Fruit fly (Drosophila melanogaster) whole organism, embryonic: ENCODE data around the gene Enoph.

Experiments
- Atf-2 ChIP-seq: fragments of 200-800 bp; sonication (Bioruptor generic); optimal IDR thresholded peaks from 2 replicates; lab custom pipeline; 2016; ENCODE audit warnings: missing biosample characterization, missing genetic modification characterization
- Atf6 ChIP-seq: fragments of 200-800 bp; sonication (Bioruptor generic); IDR thresholded peaks from 2 replicates; pipeline ENCODE4 v1.3.6; 2022; ENCODE audit warnings: missing biosample characterization, missing genetic modification characterization
- Awh ChIP-seq: fragments of 200-800 bp; sonication (Bioruptor generic); IDR thresholded peaks from 2 replicates; pipeline ENCODE4, ENCODE4 v1.3.6; 2022; ENCODE audit warnings: missing biosample characterization, missing genetic modification characterization
- B-H1 ChIP-seq: fragments of 200-800 bp; sonication (Bioruptor generic); IDR thresholded peaks from 3 replicates; pipeline ENCODE4 v1.3.6; 2022; ENCODE audit warnings: missing biosample characterization, missing genetic modification characterization
- CG12071 ChIP-seq: fragments of 200-800 bp; sonication (Bioruptor generic); optimal IDR thresholded peaks from 3 replicates; lab custom pipeline; 2018; ENCODE audit warnings: missing biosample characterization, mild to moderate bottlenecking, missing genetic modification characterization
- CG13624 ChIP-seq: fragments of 200-800 bp; sonication (Bioruptor generic); optimal IDR thresholded peaks from 2 replicates; lab custom pipeline; 2016; ENCODE audit warnings: missing biosample characterization, missing genetic modification characterization
- CG17568 ChIP-seq: fragments of 200-800 bp; sonication (Bioruptor generic); optimal IDR thresholded peaks from 2 replicates; lab custom pipeline; 2018; ENCODE audit warnings: missing biosample characterization, mild to moderate bottlenecking, missing genetic modification characterization, moderate library complexity
- CG17612 ChIP-seq: fragments of 200-800 bp; sonication (Bioruptor generic); IDR thresholded peaks from 2 replicates; pipeline ENCODE4 v1.3.6; 2022; ENCODE audit warnings: missing biosample characterization, missing genetic modification characterization
- CG18599 ChIP-seq: fragments of 200-800 bp; sonication (Bioruptor generic); optimal IDR thresholded peaks from 3 replicates; lab custom pipeline; 2017; ENCODE audit warnings: missing biosample characterization, missing genetic modification characterization, mild to moderate bottlenecking, moderate library complexity, missing genetic modification reagents
- CG2199 ChIP-seq: fragments of 200-800 bp; sonication (Bioruptor generic); IDR thresholded peaks from 3 replicates; pipeline ENCODE4 v1.3.6; 2022; ENCODE audit warnings: missing biosample characterization, missing genetic modification characterization
- CG2678 ChIP-seq: fragments of 200-800 bp; sonication (Bioruptor generic); optimal IDR thresholded peaks from 3 replicates; lab custom pipeline; 2019; ENCODE audit warnings: missing biosample characterization, mild to moderate bottlenecking, missing genetic modification characterization, moderate library complexity
- CG3163 ChIP-seq: fragments of 200-800 bp; sonication (Bioruptor generic); optimal IDR thresholded peaks from 3 replicates; lab custom pipeline; 2016; ENCODE audit warnings: missing biosample characterization, missing genetic modification characterization
- CG3281 ChIP-seq: fragments of 200-800 bp; sonication (Bioruptor generic); optimal IDR thresholded peaks from 3 replicates; lab custom pipeline; 2017; ENCODE audit warnings: missing biosample characterization, mild to moderate bottlenecking, missing genetic modification characterization
- CG33213 ChIP-seq: fragments of 200-800 bp; sonication (Bioruptor generic); optimal IDR thresholded peaks from 3 replicates; lab custom pipeline; 2016; ENCODE audit warnings: missing biosample characterization, missing genetic modification characterization
- CG4707 ChIP-seq: fragments of 200-800 bp; sonication (Bioruptor generic); optimal IDR thresholded peaks from 2 replicates; lab custom pipeline; 2018; ENCODE audit warnings: missing biosample characterization, mild to moderate bottlenecking, missing genetic modification characterization, moderate library complexity
- CG6254 ChIP-seq: fragments of 200-800 bp; sonication (Bioruptor generic); optimal IDR thresholded peaks from 3 replicates; lab custom pipeline; 2017; ENCODE audit warnings: mild to moderate bottlenecking, missing biosample characterization, missing genetic modification reagents, missing genetic modification characterization
- CG8359 ChIP-seq: fragments of 200-800 bp; sonication (Bioruptor generic); optimal IDR thresholded peaks from 2 replicates; lab custom pipeline; 2017; ENCODE audit warnings: missing biosample characterization, mild to moderate bottlenecking, missing genetic modification characterization, borderline replicate concordance
- CG9797 ChIP-seq: fragments of 200-800 bp; sonication (Bioruptor generic); optimal IDR thresholded peaks from 3 replicates; lab custom pipeline; 2018; ENCODE audit warnings: missing biosample characterization, mild to moderate bottlenecking, missing genetic modification characterization
- Dbx ChIP-seq: fragments of 200-800 bp; sonication (Bioruptor generic); IDR thresholded peaks from 3 replicates; pipeline ENCODE4 v1.3.6; 2022; ENCODE audit warnings: missing biosample characterization, missing genetic modification characterization
- Deaf1 ChIP-seq: fragments of 200-800 bp; optimal IDR thresholded peaks from 3 replicates; lab custom pipeline; 2019; ENCODE audit warnings: missing biosample characterization, mild to moderate bottlenecking, missing genetic modification characterization, moderate library complexity
- Dip3 ChIP-seq: fragments of 200-800 bp; sonication (Bioruptor generic); optimal IDR thresholded peaks from 3 replicates; lab custom pipeline; 2016; ENCODE audit warnings: missing biosample characterization, missing genetic modification characterization
- Dref ChIP-seq: fragments of 200-800 bp; sonication (Bioruptor generic); IDR thresholded peaks from 2 replicates; pipeline ENCODE4 v1.3.6; 2022; ENCODE audit warnings: missing biosample characterization, missing genetic modification characterization
- E2f1 ChIP-seq: fragments of 200-800 bp; sonication (Bioruptor generic); IDR thresholded peaks from 2 replicates; pipeline ENCODE4 v1.3.6; 2022; ENCODE audit warnings: missing biosample characterization, missing genetic modification characterization
- Elba2 ChIP-seq: fragments of 200-800 bp; sonication (Bioruptor generic); optimal IDR thresholded peaks from 3 replicates; lab custom pipeline; 2016; ENCODE audit warnings: missing biosample characterization, missing genetic modification characterization
- Ets65A ChIP-seq: fragments of 200-800 bp; sonication (Bioruptor generic); peaks from one replicate; lab custom pipeline; 2016; ENCODE audit warnings: missing biosample characterization, missing genetic modification characterization
- Fer1 ChIP-seq: fragments of 200-800 bp; sonication (Bioruptor generic); optimal IDR thresholded peaks from 2 replicates; lab custom pipeline; 2017; ENCODE audit warnings: missing biosample characterization, mild to moderate bottlenecking, missing genetic modification characterization
- Hey ChIP-seq: fragments of 200-800 bp; sonication (Bioruptor generic); optimal IDR thresholded peaks from 3 replicates; lab custom pipeline; 2018; ENCODE audit warnings: missing biosample characterization, mild to moderate bottlenecking, missing genetic modification characterization
- Hmx ChIP-seq: fragments of 200-800 bp; sonication (Bioruptor generic); optimal IDR thresholded peaks from 2 replicates; lab custom pipeline; 2016; ENCODE audit warnings: missing biosample characterization, missing genetic modification characterization
- Lhr ChIP-seq: fragments of 200-800 bp; sonication (Bioruptor generic); optimal IDR thresholded peaks from 3 replicates; lab custom pipeline; 2017; ENCODE audit warnings: mild to moderate bottlenecking, missing biosample characterization, missing genetic modification reagents, missing genetic modification characterization
- MBD-R2 ChIP-seq: fragments of 200-800 bp; sonication (Bioruptor generic); IDR thresholded peaks from 2 replicates; pipeline ENCODE4 v1.3.6; 2022; ENCODE audit warnings: missing biosample characterization, missing genetic modification characterization
- NfI ChIP-seq: fragments of 200-800 bp; sonication (Bioruptor generic); optimal IDR thresholded peaks from 3 replicates; lab custom pipeline; 2018; ENCODE audit warnings: missing biosample characterization, mild to moderate bottlenecking, missing genetic modification characterization, moderate library complexity
- Sox100B ChIP-seq: fragments of 200-800 bp; sonication (Bioruptor generic); optimal IDR thresholded peaks from 3 replicates; lab custom pipeline; 2018; ENCODE audit warnings: missing biosample characterization, mild to moderate bottlenecking, missing genetic modification characterization
- ab ChIP-seq: fragments of 200-800 bp; sonication (Bioruptor generic); optimal IDR thresholded peaks from 2 replicates; lab custom pipeline; 2016; ENCODE audit warnings: missing biosample characterization, missing genetic modification characterization
- bab2 ChIP-seq: fragments of 200-800 bp; sonication (Bioruptor generic); optimal IDR thresholded peaks from 2 replicates; lab custom pipeline; 2016; ENCODE audit warnings: missing biosample characterization, missing genetic modification characterization
- chinmo ChIP-seq: fragments of 200-800 bp; sonication (Bioruptor generic); IDR thresholded peaks from 4 replicates; pipeline ENCODE4 v1.3.6; 2022; ENCODE audit warnings: missing biosample characterization, missing genetic modification characterization; ENCODE audit not compliant: partially characterized antibody
- chm ChIP-seq: fragments of 200-800 bp; sonication (Bioruptor generic); IDR thresholded peaks from 2 replicates; pipeline ENCODE4 v1.3.6; 2022; ENCODE audit warnings: missing biosample characterization, missing genetic modification characterization
- ems ChIP-seq: fragments of 200-800 bp; sonication (Bioruptor generic); optimal IDR thresholded peaks from 3 replicates; lab custom pipeline; 2016; ENCODE audit warnings: missing biosample characterization, missing genetic modification characterization
- exex ChIP-seq: fragments of 200-800 bp; sonication (Bioruptor generic); optimal IDR thresholded peaks from 4 replicates; lab custom pipeline; 2018; ENCODE audit warnings: missing biosample characterization, mild to moderate bottlenecking, missing genetic modification characterization, moderate library complexity
- gcm2 ChIP-seq: fragments of 200-800 bp; sonication (Bioruptor generic); optimal IDR thresholded peaks from 2 replicates; lab custom pipeline; 2016; ENCODE audit warnings: missing biosample characterization, missing genetic modification characterization
- gro ChIP-seq: fragments of 200-800 bp; sonication (Bioruptor generic); optimal IDR thresholded peaks from 2 replicates; lab custom pipeline; 2016; ENCODE audit warnings: missing biosample characterization, missing genetic modification characterization
- p53 ChIP-seq: fragments of 200-800 bp; sonication (Bioruptor generic); optimal IDR thresholded peaks from 2 replicates; lab custom pipeline; 2016; ENCODE audit warnings: missing biosample characterization, missing genetic modification characterization
- pros ChIP-seq: fragments of 200-800 bp; sonication (Bioruptor generic); optimal IDR thresholded peaks from 3 replicates; lab custom pipeline; 2019; ENCODE audit warnings: missing biosample characterization, mild to moderate bottlenecking, missing genetic modification characterization, moderate library complexity
- row ChIP-seq: fragments of 200-800 bp; sonication (Bioruptor generic); IDR thresholded peaks from 3 replicates; pipeline ENCODE4 v1.3.6; 2022; ENCODE audit warnings: missing biosample characterization, missing genetic modification characterization
- scrt ChIP-seq: fragments of 200-800 bp; sonication (Bioruptor generic); optimal IDR thresholded peaks from 2 replicates; lab custom pipeline; 2018; ENCODE audit warnings: missing biosample characterization, mild to moderate bottlenecking, missing genetic modification characterization, moderate library complexity
- sens ChIP-seq: fragments of 200-800 bp; sonication (Bioruptor generic); peaks from one replicate; lab custom pipeline; 2016; ENCODE audit warnings: missing biosample characterization, missing genetic modification characterization
- slou ChIP-seq: fragments of 200-800 bp; sonication (Bioruptor generic); optimal IDR thresholded peaks from 3 replicates; lab custom pipeline; 2016; ENCODE audit warnings: missing biosample characterization, missing genetic modification characterization
- stc ChIP-seq: fragments of 200-800 bp; sonication (Bioruptor generic); IDR thresholded peaks from 2 replicates; pipeline ENCODE4 v1.3.6; 2022; ENCODE audit warnings: missing biosample characterization, missing genetic modification characterization
- tio ChIP-seq: fragments of 200-800 bp; sonication (Bioruptor generic); optimal IDR thresholded peaks from 2 replicates; lab custom pipeline; 2017; ENCODE audit warnings: missing biosample characterization, missing genetic modification characterization, inconsistent platforms
- wor ChIP-seq: fragments of 200-800 bp; sonication (Bioruptor generic); IDR thresholded peaks from 2 replicates; pipeline ENCODE4 v1.3.6; 2022; ENCODE audit warnings: missing biosample characterization, missing genetic modification characterization
- zen ChIP-seq: fragments of 200-800 bp; sonication (Bioruptor generic); optimal IDR thresholded peaks from 3 replicates; lab custom pipeline; 2018; ENCODE audit warnings: missing biosample characterization, mild to moderate bottlenecking, missing genetic modification characterization, moderate library complexity
- zf30C ChIP-seq: fragments of 200-800 bp; sonication (Bioruptor generic); optimal IDR thresholded peaks from 3 replicates; lab custom pipeline; 2018; ENCODE audit warnings: missing biosample characterization, mild to moderate bottlenecking, missing genetic modification characterization

The Enoph gene

dm6 chr3R:5208115-5208365 lies 48.4 kb downstream of the Enoph start (continued):
- TF ChIP-seq sens (GFP tag; lab: Kevin White, UChicago) (peak; percentile 58), CG17612 (GFP tag; lab: Robert Waterston, UW) (no peak), CG33213 (GFP tag; lab: Kevin White, UChicago) (no peak), NfI (no peak), gcm2 (GFP tag; lab: Kevin White, UChicago) (no peak), CG12071 (GFP tag; lab: Kevin White, UChicago) (peak; percentile 13), CG3281 (GFP tag; lab: Kevin White, UChicago) (no peak), CG17568 (GFP tag; lab: Kevin White, UChicago) (peak; percentile 20), tio (GFP tag; lab: Kevin White, UChicago) (no peak), CG13624 (no peak), B-H1 (no peak), Hmx (no peak), bab2 (GFP tag; lab: Kevin White, UChicago) (no peak), scrt (GFP tag; lab: Kevin White, UChicago) (peak; percentile 1), ab (GFP tag; lab: Kevin White, UChicago) (no peak), ems (GFP tag; lab: Kevin White, UChicago) (no peak), Elba2 (GFP tag; lab: Kevin White, UChicago) (no peak), Hey (tag; lab: Kevin White, UChicago) (no peak), Ets65A (no peak), Awh (GFP tag; lab: Robert Waterston, UW) (peak; percentile 90), CG4707 (peak; percentile 36), MBD-R2 (GFP tag; lab: Robert Waterston, UW) (no peak), zf30C (GFP tag; lab: Kevin White, UChicago) (no peak)

dm6 chr3R:5207277-5208114 lies 49.0 kb downstream of the Enoph start:
- TF ChIP-seq Dbx (GFP tag; lab: Robert Waterston, UW) (no peak), stc (0 out of 2 replicates have a peak, but pooled peaks have one; percentile 22), zen (tag; lab: Kevin White, UChicago) (peak; percentile 36), gro (GFP tag; lab: Kevin White, UChicago) (no peak), Dip3 (GFP tag; lab: Kevin White, UChicago) (no peak), chinmo (GFP tag; lab: Robert Waterston, UW) (0 out of 4 replicates have a peak, but pooled peaks have one; percentile 59), CG2199 (GFP tag; lab: Robert Waterston, UW) (0 out of 3 replicates have a peak, but pooled peaks have one; percentile 47), Fer1 (peak; percentile 9), CG6254 (GFP tag; lab: Kevin White, UChicago) (no peak), Dref (no peak), row (GFP tag; lab: Robert Waterston, UW) (no peak), exex (no peak), CG9797 (no peak), slou (GFP tag; lab: Kevin White, UChicago) (no peak), Atf-2 (no peak), CG8359 (GFP tag; lab: Kevin White, UChicago) (no peak), pros (GFP tag; lab: Kevin White, UChicago) (peak; percentile 30), CG3163 (GFP tag; lab: Kevin White, UChicago) (no peak), Deaf1 (tag; lab: Kevin White, UChicago) (no peak), CG18599 (GFP tag; lab: Kevin White, UChicago) (peak; percentile 1), E2f1 (GFP tag; lab: Robert Waterston, UW) (no peak), ab (GFP tag; lab: Kevin White, UChicago) (no peak), wor (no peak), chm (GFP tag; lab: Robert Waterston, UW) (peak; percentile 13; the same call in 1 of the 2 replicates), p53 (GFP tag; lab: Kevin White, UChicago) (no peak), Sox100B (no peak), CG2678 (tag; lab: Kevin White, UChicago) (peak; percentile 1), Atf6 (GFP tag; lab: Robert Waterston, UW) (no peak), Lhr (no peak)
